Fruit fly (Drosophila melanogaster) Kc167 (cell line): ENCODE data around the gene CG15209.

ENCODE experiments used
- Myc ChIP-seq: fragments of >200 bp; optimal IDR thresholded peaks from 2 replicates; lab custom pipeline; 2017; ENCODE audit warnings: missing external identifiers
- Sin3A ChIP-seq: fragments of >200 bp; optimal IDR thresholded peaks from 2 replicates; lab custom pipeline; 2018; ENCODE audit warnings: missing external identifiers

DNA sequence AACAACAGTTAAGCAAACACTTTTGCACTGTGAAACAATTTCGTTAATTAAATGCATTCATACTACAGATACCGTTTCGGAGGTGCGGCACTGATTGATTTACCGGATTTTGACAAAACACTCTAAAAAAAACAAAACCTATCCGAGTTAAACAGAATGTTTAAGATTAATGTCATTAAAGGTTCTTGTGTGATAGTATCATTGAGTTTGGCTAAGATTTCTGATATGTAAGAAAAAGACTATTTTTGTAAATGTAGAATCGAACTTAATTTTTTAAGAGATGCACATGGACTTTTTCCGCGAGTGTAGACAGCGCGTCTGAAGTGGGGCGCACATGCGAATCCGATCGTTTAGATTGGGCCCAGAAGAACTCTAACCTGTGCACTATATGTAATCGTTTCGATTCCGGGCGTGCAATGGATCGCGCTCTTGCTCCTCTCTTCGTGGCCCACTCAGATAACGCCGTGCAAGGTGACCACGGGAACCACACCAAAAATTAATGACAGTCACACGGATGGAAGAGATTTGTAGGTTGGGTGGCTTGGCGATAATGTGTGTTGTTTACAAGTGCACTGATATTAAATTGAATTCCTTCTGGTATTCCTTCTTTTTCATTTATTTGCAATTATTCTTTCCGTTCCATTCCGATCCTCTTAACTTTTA, 48.1 kb downstream of the CG15209 start:
- no peak for TF ChIP-seq Sin3A (lab: Kevin White, UChicago)
- no peak for TF ChIP-seq Myc (lab: Kevin White, UChicago)
